Fruit fly (Drosophila melanogaster): ENCODE results near the gene FucTA.
A peak's percentile ranks its signal among the peaks of the same experiment; 100 is the strongest.

The FucTA gene

DNA sequence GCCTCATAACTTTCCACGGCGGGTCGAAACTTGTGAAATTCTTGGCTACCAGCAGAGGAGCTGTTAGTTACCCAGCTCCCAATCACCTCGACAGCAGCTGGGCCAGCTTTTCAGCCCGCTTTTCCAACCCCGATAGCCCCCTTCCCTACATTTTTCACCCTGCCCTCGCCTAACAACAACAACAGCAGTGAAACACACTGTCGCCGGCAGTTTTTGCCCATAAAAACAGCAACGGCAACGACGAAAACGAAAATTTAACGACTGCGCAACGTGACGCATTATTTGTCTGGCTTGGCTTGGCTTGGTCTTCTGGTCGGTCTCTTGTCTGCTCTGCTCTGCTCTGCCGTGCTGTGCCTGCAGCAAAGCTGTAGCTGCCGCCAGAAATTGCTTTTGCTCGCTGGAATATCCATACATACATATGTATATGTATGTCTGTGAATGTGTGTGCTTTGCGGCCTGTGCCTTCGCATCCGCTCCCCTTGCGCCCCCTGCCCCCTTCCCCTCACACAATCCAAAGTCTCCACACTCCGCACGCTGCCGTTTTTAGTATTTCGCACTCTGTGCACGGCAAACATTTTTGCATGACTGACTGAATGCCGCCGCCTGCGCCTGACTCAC, 39.7 kb upstream of the FucTA start:
- TF ChIP-seq CG4496 (GFP tag; IDR thresholded peaks at IDR 0.05) (peak; percentile 4; the same call in 2 of the 3 replicates), CG13204 (GFP tag; optimal IDR thresholded peaks at IDR 0.05) (peak; percentile 96), CG15710 (tag; optimal IDR thresholded peaks at IDR 0.05) (no peak), CG32121 (GFP tag; IDR thresholded peaks at IDR 0.05) (no peak), CG34367 (tag; optimal IDR thresholded peaks at IDR 0.05) (no peak)

DNA sequence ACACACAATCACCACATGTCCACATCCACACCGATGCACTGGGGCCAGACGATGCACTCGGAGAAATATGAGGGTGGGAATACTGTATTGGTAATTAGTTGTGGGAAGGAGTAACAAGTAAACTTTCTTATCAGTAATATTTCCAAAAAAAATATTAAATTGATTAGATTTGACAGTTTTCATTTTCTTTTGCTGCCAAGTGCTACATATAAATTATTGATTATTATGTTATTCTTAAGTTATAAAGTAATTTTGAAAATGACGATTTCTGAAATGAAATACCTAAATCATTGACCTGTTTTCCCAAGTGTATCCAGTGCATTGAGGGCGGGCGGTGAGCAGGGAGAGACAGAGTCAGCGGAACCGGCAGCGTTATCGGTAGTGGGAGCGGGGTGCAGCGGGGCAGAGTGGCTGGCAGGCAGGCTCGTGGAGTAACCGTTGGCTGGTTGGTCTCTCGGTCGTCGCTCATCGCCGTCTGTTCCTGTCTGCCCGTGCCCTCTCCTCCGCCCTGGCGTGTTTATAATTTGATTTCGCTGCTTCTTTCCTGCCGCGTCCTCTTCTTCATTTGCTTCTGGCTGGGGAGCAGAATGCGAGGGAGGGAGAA, 39.1 kb upstream of the FucTA start:
- peak; percentile 89 for TF ChIP-seq CG32121 (GFP tag; IDR thresholded peaks at IDR 0.05)
- peak; percentile 95 for TF ChIP-seq CG8301 (tag; optimal IDR thresholded peaks at IDR 0.05)
- peak; percentile 97 for TF ChIP-seq CG8159 (tag; optimal IDR thresholded peaks at IDR 0.05)
- TF ChIP-seq EcR (GFP tag; optimal IDR thresholded peaks at IDR 0.05): peak; percentile 62
- peak; percentile 95 for TF ChIP-seq CG9948 (tag; optimal IDR thresholded peaks at IDR 0.05)
- TF ChIP-seq gl (tag; optimal IDR thresholded peaks at IDR 0.05): peak; percentile 68
- TF ChIP-seq Pif1A (GFP tag; optimal IDR thresholded peaks at IDR 0.05): peak; percentile 90
- peak; percentile 76 for TF ChIP-seq Ets98B (GFP tag; IDR thresholded peaks at IDR 0.05)
- TF ChIP-seq rn (GFP tag; IDR thresholded peaks at IDR 0.05): peak; percentile 73
- TF ChIP-seq CG10348 (GFP tag; IDR thresholded peaks at IDR 0.05): peak; percentile 74
- peak; percentile 94 for TF ChIP-seq Snoo (tag; optimal IDR thresholded peaks at IDR 0.05)
- TF ChIP-seq CG13204 (GFP tag; optimal IDR thresholded peaks at IDR 0.05): peak; percentile 99
- peak; percentile 93 for TF ChIP-seq Pif1B (GFP tag; optimal IDR thresholded peaks at IDR 0.05)
- peak; percentile 74; the same call in 2 of the 3 replicates for TF ChIP-seq fd96Ca (GFP tag; IDR thresholded peaks at IDR 0.05)
- TF ChIP-seq D1 (tag; optimal IDR thresholded peaks at IDR 0.05): peak; percentile 96
- peak; percentile 98 for TF ChIP-seq CG15710 (tag; optimal IDR thresholded peaks at IDR 0.05)
- peak; percentile 84 for TF ChIP-seq CG4496 (GFP tag; IDR thresholded peaks at IDR 0.05)
- TF ChIP-seq CG12605 (GFP tag; IDR thresholded peaks at IDR 0.05): peak; percentile 43
- peak; percentile 97 for TF ChIP-seq CG14655 (GFP tag; optimal IDR thresholded peaks at IDR 0.05)
- TF ChIP-seq CG17806 (tag; optimal IDR thresholded peaks at IDR 0.05): peak; percentile 93
- peak; percentile 92 for TF ChIP-seq CG34367 (tag; optimal IDR thresholded peaks at IDR 0.05)

dm6 chr3L:15108524-15108923, 38.4 kb upstream of the FucTA start:
- TF ChIP-seq Snoo (tag; optimal IDR thresholded peaks at IDR 0.05) (no peak), CG17806 (tag; optimal IDR thresholded peaks at IDR 0.05) (no peak), CG15710 (tag; optimal IDR thresholded peaks at IDR 0.05) (no peak), Pif1A (GFP tag; optimal IDR thresholded peaks at IDR 0.05) (no peak), CG4496 (GFP tag; IDR thresholded peaks at IDR 0.05) (peak; percentile 67), fd96Ca (GFP tag; IDR thresholded peaks at IDR 0.05) (peak; percentile 34; the same call in 1 of the 3 replicates), CG8159 (tag; optimal IDR thresholded peaks at IDR 0.05) (no peak), gl (tag; optimal IDR thresholded peaks at IDR 0.05) (no peak), Pif1B (GFP tag; optimal IDR thresholded peaks at IDR 0.05) (no peak), CG14655 (GFP tag; optimal IDR thresholded peaks at IDR 0.05) (no peak), CG9948 (tag; optimal IDR thresholded peaks at IDR 0.05) (no peak), EcR (GFP tag; optimal IDR thresholded peaks at IDR 0.05) (no peak), CG10348 (GFP tag; IDR thresholded peaks at IDR 0.05) (no peak), Ets98B (GFP tag; IDR thresholded peaks at IDR 0.05) (0 out of 2 replicates have a peak, but pooled peaks have one; percentile 4)

- no peak for TF ChIP-seq D1 (tag; optimal IDR thresholded peaks at IDR 0.05)
- peak; percentile 43 for TF ChIP-seq CG12605 (GFP tag; IDR thresholded peaks at IDR 0.05)
- TF ChIP-seq EcR (GFP tag; optimal IDR thresholded peaks at IDR 0.05): no peak
- TF ChIP-seq rn (GFP tag; IDR thresholded peaks at IDR 0.05): no peak
- TF ChIP-seq gl (tag; optimal IDR thresholded peaks at IDR 0.05): no peak
- TF ChIP-seq Pif1B (GFP tag; optimal IDR thresholded peaks at IDR 0.05): no peak
- peak; percentile 28 for TF ChIP-seq CG17806 (tag; optimal IDR thresholded peaks at IDR 0.05)
- TF ChIP-seq CG8301 (tag; optimal IDR thresholded peaks at IDR 0.05): peak; percentile 35
- no peak for TF ChIP-seq fd96Ca (GFP tag; IDR thresholded peaks at IDR 0.05)
- no peak for TF ChIP-seq Pif1A (GFP tag; optimal IDR thresholded peaks at IDR 0.05)
- no peak for TF ChIP-seq CG14655 (GFP tag; optimal IDR thresholded peaks at IDR 0.05)
- TF ChIP-seq CG4496 (GFP tag; IDR thresholded peaks at IDR 0.05): no peak; the same call in 2 of the 3 replicates
- no peak for TF ChIP-seq CG32121 (GFP tag; IDR thresholded peaks at IDR 0.05)
- TF ChIP-seq Snoo (tag; optimal IDR thresholded peaks at IDR 0.05): peak; percentile 24
- no peak for TF ChIP-seq CG10348 (GFP tag; IDR thresholded peaks at IDR 0.05)
- TF ChIP-seq CG8159 (tag; optimal IDR thresholded peaks at IDR 0.05): peak; percentile 50
- TF ChIP-seq CG15710 (tag; optimal IDR thresholded peaks at IDR 0.05): peak; percentile 34
- TF ChIP-seq CG13204 (GFP tag; optimal IDR thresholded peaks at IDR 0.05): no peak
- TF ChIP-seq CG9948 (tag; optimal IDR thresholded peaks at IDR 0.05): peak; percentile 50
- TF ChIP-seq Ets98B (GFP tag; IDR thresholded peaks at IDR 0.05): no peak
- peak; percentile 5 for TF ChIP-seq CG34367 (tag; optimal IDR thresholded peaks at IDR 0.05)
These were observed 38.0 kb upstream of the FucTA start for dm6 chr3L:15108948-15109347.

DNA sequence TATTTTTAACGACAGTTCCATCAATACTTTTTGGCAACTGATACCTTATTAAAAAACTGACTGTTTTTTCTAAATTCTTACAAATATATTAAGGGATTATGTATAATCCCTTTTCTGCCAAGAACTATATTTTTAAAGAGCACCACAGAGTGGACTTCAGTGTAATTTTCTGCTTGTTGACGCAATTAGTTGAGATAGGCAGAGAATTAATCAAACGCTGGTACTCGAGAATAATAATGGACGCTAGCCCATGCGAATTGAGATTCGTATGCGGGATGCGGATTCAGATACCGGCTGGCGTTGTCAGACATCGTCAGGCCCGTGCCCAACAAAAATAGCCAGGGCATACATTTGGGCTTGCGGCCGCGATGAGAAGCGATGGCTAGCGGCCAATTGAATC, 33.7 kb upstream of the FucTA start, which contains the start of gene CG13458:
Gene CG13458, plus strand, starts transcription at position 301 of the 400 bp plus-strand sequence.
- no peak for TF ChIP-seq CG15710 (tag; optimal IDR thresholded peaks at IDR 0.05)
- TF ChIP-seq CG4496 (GFP tag; IDR thresholded peaks at IDR 0.05): 0 out of 3 replicates have a peak, but pooled peaks have one; percentile 16

DNA sequence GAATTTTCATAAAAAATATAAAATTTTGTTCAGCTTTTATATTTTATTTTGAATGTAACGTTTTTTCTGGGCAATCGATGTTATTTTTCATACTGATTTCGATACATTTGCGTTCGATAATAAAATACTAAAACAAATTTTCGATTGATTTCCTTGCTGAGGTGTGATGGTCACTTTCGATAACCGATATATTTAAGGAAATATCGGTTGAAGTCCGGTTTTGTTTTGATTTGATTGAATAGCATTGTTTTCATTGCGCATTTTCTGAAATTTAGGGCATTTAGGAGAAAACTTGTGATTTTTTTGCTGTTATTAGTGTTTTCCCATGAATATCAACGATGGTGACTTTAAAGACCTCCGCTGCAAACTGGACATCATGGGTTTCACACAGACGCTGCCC, 30.4 kb upstream of the FucTA start, which contains the start of gene Cep135:
Gene Cep135, plus strand, starts transcription at position 202 of the 400 bp plus-strand sequence.
- no peak for TF ChIP-seq CG4496 (GFP tag; IDR thresholded peaks at IDR 0.05)
- TF ChIP-seq rn (GFP tag; IDR thresholded peaks at IDR 0.05): no peak
- peak; percentile 35 for TF ChIP-seq D1 (tag; optimal IDR thresholded peaks at IDR 0.05)
- no peak for TF ChIP-seq gl (tag; optimal IDR thresholded peaks at IDR 0.05)
- no peak for TF ChIP-seq CG12605 (GFP tag; IDR thresholded peaks at IDR 0.05)
